Fruit fly (Drosophila melanogaster) Kc167 (cell line): Measurements from ENCODE around the gene CG6845.

Experiments used
- h ChIP-seq: fragments of >200 bp; optimal IDR thresholded peaks from 3 replicates; lab custom pipeline; 2018; ENCODE audit warnings: missing external identifiers
- psq ChIP-seq: fragments of >200 bp; optimal IDR thresholded peaks from 2 replicates; lab custom pipeline; 2017; ENCODE audit warnings: missing external identifiers

dm6 chr3L:139574-140567 lies 6.4 kb upstream of the CG6845 start:
- TF ChIP-seq h (no peak), psq (lab: Kevin White, UChicago) (no peak)
